Fruit fly (Drosophila melanogaster) whole organism, wandering third instar larva: Measurements from ENCODE around the gene CG17597.
A peak's percentile ranks its signal among the peaks of the same experiment; 100 is the strongest.

Experiments
- Abd-B ChIP-seq: fragments of >200 bp; optimal IDR thresholded peaks from 2 replicates; lab custom pipeline; 2017; ENCODE audit warnings: missing biosample characterization, missing genetic modification characterization
- CG32264 ChIP-seq: fragments of 200-800 bp; sonication (Bioruptor generic); optimal IDR thresholded peaks from 2 replicates; lab custom pipeline; 2016; ENCODE audit warnings: missing biosample characterization, missing genetic modification characterization
- CG9705 ChIP-seq: fragments of 200-800 bp; sonication (Bioruptor generic); optimal IDR thresholded peaks from 2 replicates; lab custom pipeline; 2018; ENCODE audit warnings: missing biosample characterization, mild to moderate bottlenecking, missing genetic modification characterization
- CrebA ChIP-seq: fragments of 200-800 bp; sonication (Bioruptor generic); optimal IDR thresholded peaks from 2 replicates; lab custom pipeline; 2016; ENCODE audit warnings: missing biosample characterization, mild to moderate bottlenecking, missing genetic modification characterization, borderline replicate concordance
- Dfd ChIP-seq: fragments of >200 bp; optimal IDR thresholded peaks from 2 replicates; lab custom pipeline; 2017; ENCODE audit warnings: missing biosample characterization, missing genetic modification characterization
- Dif ChIP-seq: fragments of 200-275, 200-300 bp; sonication (Bioruptor generic); optimal IDR thresholded peaks from 2 replicates; lab custom pipeline; 2018; ENCODE audit warnings: missing biosample characterization, missing genetic modification characterization; ENCODE audit not compliant: partially characterized antibody
- GATAd ChIP-seq: sonication (Bioruptor generic); optimal IDR thresholded peaks from 2 replicates; lab custom pipeline; 2016; ENCODE audit warnings: missing biosample characterization, missing genetic modification characterization
- HLH106 ChIP-seq: fragments of 200-800 bp; optimal IDR thresholded peaks from 3 replicates; lab custom pipeline; 2019; ENCODE audit warnings: missing biosample characterization, mild to moderate bottlenecking, missing genetic modification characterization, moderate library complexity
- Hnf4 ChIP-seq: fragments of 200-800 bp; sonication (Bioruptor generic); optimal IDR thresholded peaks from 2 replicates; lab custom pipeline; 2016; ENCODE audit warnings: missing biosample characterization, mild to moderate bottlenecking, missing genetic modification characterization
- Hr78 ChIP-seq: fragments of >200 bp; optimal IDR thresholded peaks from 2 replicates; lab custom pipeline; 2017; ENCODE audit warnings: missing biosample characterization, missing genetic modification characterization
- Jra ChIP-seq: sonication (Bioruptor generic); optimal IDR thresholded peaks from 2 replicates; lab custom pipeline; 2016; ENCODE audit warnings: missing biosample characterization, missing genetic modification characterization
- Mio ChIP-seq: sonication (Bioruptor generic); optimal IDR thresholded peaks from 2 replicates; lab custom pipeline; 2016; ENCODE audit warnings: missing biosample characterization, missing genetic modification characterization
- Myc ChIP-seq: fragments of >200 bp; optimal IDR thresholded peaks from 2 replicates; lab custom pipeline; 2017
- OdsH ChIP-seq: fragments of 200-800 bp; sonication (Bioruptor generic); optimal IDR thresholded peaks from 2 replicates; lab custom pipeline; 2016; ENCODE audit warnings: missing biosample characterization, mild to moderate bottlenecking, missing genetic modification characterization
- Rel ChIP-seq, 2 experiments: fragments of 200-800 bp; sonication (Bioruptor generic) in 1 of 2; optimal IDR thresholded peaks; 2 replicates in 1 of 2; 3 replicates in 1 of 2; lab custom pipeline; 2016 to 2019; ENCODE audit warnings: mild to moderate bottlenecking in 2 of 2, missing biosample characterization in 2 of 2, missing genetic modification characterization in 2 of 2, moderate library complexity in 1 of 2
- Sp1 ChIP-seq: fragments of 200-800 bp; sonication (Bioruptor generic); optimal IDR thresholded peaks from 3 replicates; lab custom pipeline; 2019; ENCODE audit warnings: missing biosample characterization, mild to moderate bottlenecking, missing genetic modification characterization, moderate library complexity
- brk ChIP-seq: fragments of 200-800 bp; sonication (Bioruptor generic); optimal IDR thresholded peaks from 2 replicates; lab custom pipeline; 2016; ENCODE audit warnings: missing biosample characterization, mild to moderate bottlenecking, missing genetic modification characterization
- dl ChIP-seq, 2 experiments: fragments of 175-275, 200-275 bp in 1 of 2; fragments of 200-275 bp in 1 of 2; sonication (Bioruptor generic); optimal IDR thresholded peaks; lab custom pipeline; 2018; ENCODE audit warnings: mild to moderate bottlenecking in 2 of 2, missing biosample characterization in 2 of 2, missing genetic modification characterization in 2 of 2, moderate library complexity in 2 of 2; ENCODE audit not compliant: partially characterized antibody in 2 of 2, insufficient read depth in 1 of 2
- dsf ChIP-seq: sonication (Bioruptor generic); optimal IDR thresholded peaks from 2 replicates; lab custom pipeline; 2016; ENCODE audit warnings: missing biosample characterization, missing genetic modification characterization, borderline replicate concordance
- foxo ChIP-seq, 2 experiments: fragments of 200-800 bp; sonication (Bioruptor generic); optimal IDR thresholded peaks; 2 replicates in 1 of 2; 3 replicates in 1 of 2; lab custom pipeline; 2016 to 2017; ENCODE audit warnings: missing biosample characterization in 2 of 2, missing genetic modification characterization in 2 of 2
- h ChIP-seq: fragments of 200-800 bp; sonication (Bioruptor generic); optimal IDR thresholded peaks from 3 replicates; lab custom pipeline; 2016; ENCODE audit warnings: missing biosample characterization, mild to moderate bottlenecking, missing genetic modification characterization
- jim ChIP-seq: fragments of 175-275, 200-325 bp; sonication (Bioruptor generic); optimal IDR thresholded peaks from 2 replicates; lab custom pipeline; 2016; ENCODE audit warnings: missing biosample characterization, mild to moderate bottlenecking, missing genetic modification characterization
- lola ChIP-seq: fragments of >200 bp; optimal IDR thresholded peaks from 2 replicates; lab custom pipeline; 2017; ENCODE audit warnings: missing biosample characterization, missing genetic modification characterization
- pan ChIP-seq: fragments of >200 bp; optimal IDR thresholded peaks from 2 replicates; lab custom pipeline; 2017
- psq ChIP-seq: fragments of 200-800 bp; sonication (Bioruptor generic); optimal IDR thresholded peaks from 3 replicates; lab custom pipeline; 2017; ENCODE audit warnings: missing biosample characterization, mild to moderate bottlenecking, missing genetic modification characterization, moderate library complexity
- rgr ChIP-seq: fragments of 200-800 bp; sonication (Bioruptor generic); optimal IDR thresholded peaks from 3 replicates; lab custom pipeline; 2016; ENCODE audit warnings: missing biosample characterization, mild to moderate bottlenecking, missing genetic modification characterization
- sage ChIP-seq: fragments of 200-800 bp; sonication (Bioruptor generic); optimal IDR thresholded peaks from 2 replicates; lab custom pipeline; 2016; ENCODE audit warnings: missing biosample characterization, mild to moderate bottlenecking, missing genetic modification characterization
- sv ChIP-seq: fragments of 200-800 bp; sonication (Bioruptor generic); optimal IDR thresholded peaks from 3 replicates; lab custom pipeline; 2016; ENCODE audit warnings: missing biosample characterization, missing genetic modification characterization
- tai ChIP-seq: sonication (Bioruptor generic); optimal IDR thresholded peaks from 2 replicates; lab custom pipeline; 2016; ENCODE audit warnings: missing biosample characterization, missing genetic modification characterization
- usp ChIP-seq: fragments of >200 bp; optimal IDR thresholded peaks from 2 replicates; lab custom pipeline; 2017; ENCODE audit warnings: missing biosample characterization, missing genetic modification characterization

The CG17597 gene

dm6 chr2L:18793243-18793642 is 37.7 kb downstream of the CG17597 start:
- no peak for TF ChIP-seq dl (GFP tag; optimal IDR thresholded peaks at IDR 0.05; lab: Kevin White, UChicago; ENCODE audit: insufficient read depth in 1 of 2, partially characterized antibody in 2 of 2)
- TF ChIP-seq jim: no peak

dm6 chr2L:18792806-18793205 is 38.1 kb downstream of the CG17597 start, which contains the start of gene ham:
ham (minus strand) TSS chr2L:18792906.
- TF ChIP-seq Abd-B (GFP tag; lab: Kevin White, UChicago): no peak
- TF ChIP-seq Rel (GFP tag; optimal IDR thresholded peaks at IDR 0.05; lab: Kevin White, UChicago): no peak
- no peak for TF ChIP-seq Rel (tag; optimal IDR thresholded peaks at IDR 0.05; lab: Kevin White, UChicago)
- no peak for TF ChIP-seq CG32264 (GFP tag; lab: Kevin White, UChicago)
- no peak for TF ChIP-seq jim
- TF ChIP-seq brk: no peak

DNA sequence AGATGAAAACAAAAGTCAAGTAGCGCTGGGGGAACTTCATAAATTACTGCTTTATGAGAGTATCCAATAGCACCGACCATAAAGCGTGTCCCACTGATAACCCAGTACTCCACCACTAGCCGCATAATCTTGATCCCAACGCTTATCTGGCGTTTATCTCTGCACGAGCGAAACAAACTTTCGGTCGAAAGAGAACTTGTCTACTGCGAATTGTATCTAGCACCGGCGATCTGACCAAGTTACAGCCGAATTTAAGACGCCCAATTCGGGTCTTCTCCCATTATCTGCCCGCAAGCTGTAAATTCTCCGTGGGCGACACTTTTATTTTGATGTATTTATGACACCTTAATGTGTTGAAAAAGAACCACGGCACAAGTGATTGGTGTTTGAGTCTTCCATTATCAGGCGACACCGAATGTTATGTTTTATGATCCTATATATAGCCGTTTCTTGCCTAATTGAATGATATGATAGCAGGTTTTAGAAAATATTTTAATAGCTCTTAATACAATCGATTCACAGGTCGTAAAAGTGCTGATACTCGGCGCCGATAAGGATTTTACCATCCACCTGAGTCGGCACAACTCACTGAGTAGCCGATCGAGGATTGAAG is 41.1 kb downstream of the CG17597 start:
- TF ChIP-seq CrebA (GFP tag; lab: Kevin White, UChicago) (no peak), sv (GFP tag; lab: Kevin White, UChicago) (no peak), Dfd (no peak), rgr (no peak), Rel (GFP tag; optimal IDR thresholded peaks at IDR 0.05; lab: Kevin White, UChicago) (no peak), Rel (tag; optimal IDR thresholded peaks at IDR 0.05; lab: Kevin White, UChicago) (peak; percentile 13), CG32264 (GFP tag; lab: Kevin White, UChicago) (no peak), GATAd (GFP tag; lab: Kevin White, UChicago) (no peak), psq (no peak)
- TF ChIP-seq, all 38 proteins: peak for 1

DNA sequence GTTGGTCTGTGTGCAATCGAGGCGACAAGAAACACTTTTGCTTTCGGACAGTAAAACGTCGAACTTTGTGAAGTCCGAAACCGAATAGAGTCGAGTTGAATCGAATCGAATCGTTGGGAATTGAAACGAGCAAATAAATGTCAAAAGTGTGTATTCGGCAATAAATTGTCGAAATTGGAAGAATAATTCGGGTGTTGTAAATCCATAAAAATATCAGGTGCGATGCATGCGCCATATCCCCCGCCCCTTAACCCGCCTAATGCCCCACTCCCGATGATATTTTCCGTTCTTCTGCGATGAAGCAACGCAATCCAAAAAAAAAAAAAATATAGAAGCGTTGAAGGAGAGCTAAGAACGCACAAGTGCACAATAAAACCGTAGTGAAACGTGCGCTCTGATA is 42.0 kb downstream of the CG17597 start:
- TF ChIP-seq Sp1: peak; percentile 7
- TF ChIP-seq OdsH (GFP tag; lab: Kevin White, UChicago): no peak
- peak; percentile 27 for TF ChIP-seq h (GFP tag; lab: Kevin White, UChicago)
- no peak for TF ChIP-seq foxo (GFP tag; optimal IDR thresholded peaks at IDR 0.05; lab: Kevin White, UChicago)
- TF ChIP-seq CrebA (GFP tag; lab: Kevin White, UChicago): peak; percentile 20
- no peak for TF ChIP-seq Rel (GFP tag; optimal IDR thresholded peaks at IDR 0.05; lab: Kevin White, UChicago)
- peak; percentile 57 for TF ChIP-seq Rel (tag; optimal IDR thresholded peaks at IDR 0.05; lab: Kevin White, UChicago)
- no peak for TF ChIP-seq Mio (GFP tag; lab: Kevin White, UChicago)

DNA sequence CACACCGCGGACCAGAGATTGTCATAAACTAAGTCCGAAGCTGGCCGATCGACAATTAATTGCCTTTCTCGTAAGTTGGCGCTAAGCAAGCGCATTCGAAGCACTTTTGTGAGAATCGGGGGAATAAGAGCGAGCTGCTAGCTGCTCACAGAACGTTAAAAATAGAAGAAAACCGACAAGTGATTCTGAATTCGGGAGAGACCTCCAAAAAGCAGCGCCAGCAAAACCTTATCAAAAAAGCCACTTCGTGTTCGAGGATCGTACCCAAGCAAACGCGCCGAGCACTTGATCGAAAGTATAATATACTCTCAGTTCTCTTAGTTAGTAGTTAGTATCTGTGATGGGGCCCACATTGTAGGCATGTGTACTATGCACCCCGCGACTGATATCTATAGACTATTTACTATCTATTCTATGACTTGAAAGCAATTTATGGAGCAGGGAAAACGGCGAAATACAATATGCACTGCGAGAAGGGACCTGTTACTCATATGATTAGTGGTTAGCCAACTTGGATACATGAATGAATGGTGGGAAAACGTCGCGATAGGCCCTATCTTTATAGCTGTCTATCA is 43.5 kb downstream of the CG17597 start:
- TF ChIP-seq Mio (GFP tag; lab: Kevin White, UChicago): no peak
- no peak for TF ChIP-seq usp (GFP tag; lab: Kevin White, UChicago)
- no peak for TF ChIP-seq Sp1
- no peak for TF ChIP-seq CG9705 (GFP tag; lab: Kevin White, UChicago)
- no peak for TF ChIP-seq Rel (GFP tag; optimal IDR thresholded peaks at IDR 0.05; lab: Kevin White, UChicago)
- peak; percentile 16 for TF ChIP-seq Rel (tag; optimal IDR thresholded peaks at IDR 0.05; lab: Kevin White, UChicago)
- TF ChIP-seq Jra (GFP tag; lab: Kevin White, UChicago): no peak

- TF ChIP-seq CG32264 (GFP tag; lab: Kevin White, UChicago) (no peak), Jra (GFP tag; lab: Kevin White, UChicago) (no peak), Hr78 (GFP tag; lab: Kevin White, UChicago) (no peak), psq (no peak), GATAd (GFP tag; lab: Kevin White, UChicago) (no peak), brk (no peak), Dif (GFP tag; lab: Kevin White, UChicago) (no peak), Rel (GFP tag; optimal IDR thresholded peaks at IDR 0.05; lab: Kevin White, UChicago) (no peak), Rel (tag; optimal IDR thresholded peaks at IDR 0.05; lab: Kevin White, UChicago) (no peak), lola (GFP tag; lab: Kevin White, UChicago) (no peak), pan (no peak), sage (no peak), tai (no peak), HLH106 (tag; lab: Kevin White, UChicago) (no peak), dsf (GFP tag; lab: Kevin White, UChicago) (no peak), Hnf4 (no peak), Myc (no peak), usp (GFP tag; lab: Kevin White, UChicago) (no peak), foxo (GFP tag; optimal IDR thresholded peaks at IDR 0.05; lab: Kevin White, UChicago) (no peak)
Measured at dm6 chr2L:18785026-18785600, 45.8 kb downstream of the CG17597 start.
